Worm (Caenorhabditis elegans): ENCODE measurements around the gene T23D5.8.

T23D5.8 gene

ce11 chrV:15699799-15700198, 48.4 kb downstream of the T23D5.8 start, which contains the start of gene nhr-199:
Gene nhr-199, minus strand, starts transcription at chrV:15699899.
- no peak for TF ChIP-seq pha-4 (tag; optimal IDR thresholded peaks at IDR 0.05)
- TF ChIP-seq tbx-2 (tag; optimal IDR thresholded peaks at IDR 0.05): no peak
- no peak for TF ChIP-seq snpc-4 (tag; optimal IDR thresholded peaks at IDR 0.05)
- TF ChIP-seq lsy-12 (tag; optimal IDR thresholded peaks at IDR 0.05): no peak

ce11 chrV:15698099-15698498, 50.1 kb downstream of the T23D5.8 start, which contains the start of gene srx-29:
Gene srx-29, minus strand, starts transcription at chrV:15698199.
- TF ChIP-seq jun-1 (tag; optimal IDR thresholded peaks at IDR 0.05) (no peak), nhr-28 (tag; optimal IDR thresholded peaks at IDR 0.05) (no peak), egl-5 (tag; optimal IDR thresholded peaks at IDR 0.05) (no peak), nhr-25 (tag; optimal IDR thresholded peaks at IDR 0.05) (no peak), elt-3 (tag; optimal IDR thresholded peaks at IDR 0.05) (no peak), skn-1 (tag; optimal IDR thresholded peaks at IDR 0.05) (no peak), R02D3.7 (tag; optimal IDR thresholded peaks at IDR 0.05) (no peak), nhr-12 (tag; optimal IDR thresholded peaks at IDR 0.05) (no peak), aly-2 (tag; optimal IDR thresholded peaks at IDR 0.05) (no peak), ceh-82 (tag; optimal IDR thresholded peaks at IDR 0.05) (no peak), nhr-11 (tag; optimal IDR thresholded peaks at IDR 0.05) (no peak), mml-1 (tag; optimal IDR thresholded peaks at IDR 0.05) (no peak), nhr-43 (tag; optimal IDR thresholded peaks at IDR 0.05; ENCODE audit: poor library complexity, severe bottlenecking) (no peak), ama-1 (optimal IDR thresholded peaks at IDR 0.05) (no peak), daf-12 (tag; optimal IDR thresholded peaks at IDR 0.05) (no peak), elt-1 (tag; optimal IDR thresholded peaks at IDR 0.05) (no peak), ZK546.5 (tag; optimal IDR thresholded peaks at IDR 0.05) (no peak)

All from whole organism, L3 larva.